Fruit fly (Drosophila melanogaster) whole organism, embryonic: Measurements from ENCODE around the gene Orp8.

Experiments
- Atf-2 ChIP-seq: fragments of 200-800 bp; sonication (Bioruptor generic); optimal IDR thresholded peaks from 2 replicates; lab custom pipeline; 2016; ENCODE audit warnings: missing biosample characterization, missing genetic modification characterization
- Awh ChIP-seq: fragments of 200-800 bp; sonication (Bioruptor generic); IDR thresholded peaks from 2 replicates; pipeline ENCODE4, ENCODE4 v1.3.6; 2022; ENCODE audit warnings: missing biosample characterization, missing genetic modification characterization
- CG11398 ChIP-seq: fragments of 200-800 bp; sonication (Bioruptor generic); optimal IDR thresholded peaks from 2 replicates; lab custom pipeline; 2016; ENCODE audit warnings: missing biosample characterization, missing genetic modification characterization
- CG13296 ChIP-seq: fragments of 200-800 bp; sonication (Bioruptor generic); optimal IDR thresholded peaks from 3 replicates; lab custom pipeline; 2018; ENCODE audit warnings: missing biosample characterization, mild to moderate bottlenecking, missing genetic modification characterization
- CG13894 ChIP-seq: fragments of 200-800 bp; sonication (Bioruptor generic); optimal IDR thresholded peaks from 3 replicates; lab custom pipeline; 2018; ENCODE audit warnings: missing biosample characterization, mild to moderate bottlenecking, missing genetic modification characterization, moderate library complexity
- CG1603 ChIP-seq: fragments of 200-800 bp; sonication (Bioruptor generic); optimal IDR thresholded peaks from 2 replicates; lab custom pipeline; 2019; ENCODE audit warnings: missing biosample characterization, mild to moderate bottlenecking, missing genetic modification characterization, moderate library complexity
- CG16863 ChIP-seq: fragments of 200-800 bp; sonication (Bioruptor generic); optimal IDR thresholded peaks from 3 replicates; lab custom pipeline; 2016; ENCODE audit warnings: missing biosample characterization, missing genetic modification characterization
- CG17802 ChIP-seq: fragments of 200-800 bp; sonication (Bioruptor generic); optimal IDR thresholded peaks from 2 replicates; lab custom pipeline; 2018; ENCODE audit warnings: missing biosample characterization, mild to moderate bottlenecking, missing genetic modification characterization, moderate library complexity
- CG1792 ChIP-seq: fragments of 200-800 bp; sonication (Bioruptor generic); optimal IDR thresholded peaks from 2 replicates; lab custom pipeline; 2016; ENCODE audit warnings: missing biosample characterization, missing genetic modification characterization
- CG18011 ChIP-seq: fragments of 200-800 bp; sonication (Bioruptor generic); optimal IDR thresholded peaks from 2 replicates; lab custom pipeline; 2017; ENCODE audit warnings: missing biosample characterization, missing genetic modification characterization, mild to moderate bottlenecking, moderate library complexity, missing genotype
- CG2120 ChIP-seq: fragments of 200-800 bp; sonication (Bioruptor generic); optimal IDR thresholded peaks from 3 replicates; lab custom pipeline; 2016; ENCODE audit warnings: missing biosample characterization, missing genetic modification characterization
- CG33213 ChIP-seq: fragments of 200-800 bp; sonication (Bioruptor generic); optimal IDR thresholded peaks from 3 replicates; lab custom pipeline; 2016; ENCODE audit warnings: missing biosample characterization, missing genetic modification characterization
- CG4328 ChIP-seq: fragments of 200-800 bp; sonication (Bioruptor generic); optimal IDR thresholded peaks from 3 replicates; lab custom pipeline; 2017; ENCODE audit warnings: missing biosample characterization, missing genetic modification reagents, missing genetic modification characterization
- CG5180 ChIP-seq: fragments of 200-800 bp; sonication (Bioruptor generic); optimal IDR thresholded peaks from 3 replicates; lab custom pipeline; 2017; ENCODE audit warnings: missing biosample characterization, missing genetic modification characterization, mild to moderate bottlenecking, moderate library complexity, missing genetic modification reagents
- CG5953 ChIP-seq: fragments of 200-800 bp; sonication (Bioruptor generic); IDR thresholded peaks from 2 replicates; pipeline ENCODE4 v1.3.6; 2022; ENCODE audit warnings: missing biosample characterization, missing genetic modification characterization
- CG6791 ChIP-seq: fragments of 200-800 bp; sonication (Bioruptor generic); IDR thresholded peaks from 3 replicates; pipeline ENCODE4 v1.3.6; 2022; ENCODE audit warnings: missing biosample characterization, missing genetic modification characterization; ENCODE audit not compliant: partially characterized antibody
- CG6854 ChIP-seq: fragments of 200-800 bp; sonication (Bioruptor generic); optimal IDR thresholded peaks from 3 replicates; lab custom pipeline; 2017; ENCODE audit warnings: missing biosample characterization, mild to moderate bottlenecking, missing genetic modification characterization
- CG7372 ChIP-seq: fragments of 200-800 bp; sonication (Bioruptor generic); IDR thresholded peaks from 2 replicates; pipeline ENCODE4 v1.3.6; 2022; ENCODE audit warnings: missing biosample characterization, missing genetic modification characterization
- CG7963 ChIP-seq: fragments of 200-800 bp; sonication (Bioruptor generic); IDR thresholded peaks from 3 replicates; pipeline ENCODE4 v1.3.6; 2022; ENCODE audit warnings: missing biosample characterization, missing genetic modification characterization; ENCODE audit not compliant: partially characterized antibody
- CG8089 ChIP-seq: fragments of 200-800 bp; sonication (Bioruptor generic); optimal IDR thresholded peaks from 3 replicates; lab custom pipeline; 2016; ENCODE audit warnings: missing biosample characterization, missing genetic modification characterization
- CG8359 ChIP-seq: fragments of 200-800 bp; sonication (Bioruptor generic); optimal IDR thresholded peaks from 2 replicates; lab custom pipeline; 2017; ENCODE audit warnings: missing biosample characterization, mild to moderate bottlenecking, missing genetic modification characterization, borderline replicate concordance
- CG9817 ChIP-seq: fragments of 200-800 bp; sonication (Bioruptor generic); optimal IDR thresholded peaks from 2 replicates; lab custom pipeline; 2018; ENCODE audit warnings: missing biosample characterization, mild to moderate bottlenecking, missing genetic modification characterization, moderate library complexity
- Chrac-16 ChIP-seq: fragments of 200-800 bp; sonication (Bioruptor generic); optimal IDR thresholded peaks from 3 replicates; lab custom pipeline; 2016; ENCODE audit warnings: missing biosample characterization, missing genetic modification characterization
- D19A ChIP-seq: fragments of 200-800 bp; optimal IDR thresholded peaks from 3 replicates; lab custom pipeline; 2019; ENCODE audit warnings: missing biosample characterization, mild to moderate bottlenecking, missing genetic modification characterization, moderate library complexity
- Doc2 ChIP-seq: fragments of 200-800 bp; sonication (Bioruptor generic); IDR thresholded peaks from 2 replicates; pipeline ENCODE4 v1.3.6; 2022; ENCODE audit warnings: missing biosample characterization, missing genetic modification characterization
- Hr78 ChIP-seq, 2 experiments: fragments of 200-800 bp in 1 of 2; fragments of >200 bp in 1 of 2; sonication (Bioruptor generic) in 1 of 2; optimal IDR thresholded peaks; 2 replicates each; lab custom pipeline; 2017 to 2019; ENCODE audit warnings: missing biosample characterization in 2 of 2, missing genetic modification characterization in 2 of 2, mild to moderate bottlenecking in 1 of 2, moderate library complexity in 1 of 2
- Jarid2 ChIP-seq: fragments of 200-800 bp; sonication (Bioruptor generic); optimal IDR thresholded peaks from 3 replicates; lab custom pipeline; 2017; ENCODE audit warnings: mild to moderate bottlenecking, missing biosample characterization, missing genetic modification reagents, missing genetic modification characterization
- Kr ChIP-seq: fragments of 200-800 bp; sonication (Bioruptor generic); optimal IDR thresholded peaks from 2 replicates; lab custom pipeline; 2017; ENCODE audit warnings: missing biosample characterization, mild to moderate bottlenecking, missing genetic modification characterization
- NFAT ChIP-seq: fragments of 200-800 bp; sonication (Bioruptor generic); IDR thresholded peaks from 2 replicates; pipeline ENCODE4 v1.3.6; 2022; ENCODE audit warnings: missing biosample characterization, missing genetic modification characterization
- NK7.1 ChIP-seq: fragments of 200-800 bp; sonication (Bioruptor generic); optimal IDR thresholded peaks from 3 replicates; lab custom pipeline; 2016; ENCODE audit warnings: missing biosample characterization, missing genetic modification characterization
- Ravus ChIP-seq: fragments of 200-800 bp; sonication (Bioruptor generic); IDR thresholded peaks from 2 replicates; pipeline ENCODE4 v1.3.6; 2022; ENCODE audit warnings: missing biosample characterization, missing genetic modification characterization
- Side ChIP-seq: fragments of 200-800 bp; sonication (Bioruptor generic); optimal IDR thresholded peaks from 2 replicates; lab custom pipeline; 2016; ENCODE audit warnings: missing biosample characterization, missing genetic modification characterization
- ara ChIP-seq: fragments of 200-800 bp; sonication (Bioruptor generic); IDR thresholded peaks from 2 replicates; pipeline ENCODE4 v1.3.6; 2022; ENCODE audit warnings: missing biosample characterization, missing genetic modification characterization
- cwo ChIP-seq: fragments of 200-800 bp; sonication (Bioruptor generic); optimal IDR thresholded peaks from 3 replicates; lab custom pipeline; 2017; ENCODE audit warnings: missing biosample characterization, missing genetic modification characterization, mild to moderate bottlenecking, moderate library complexity, missing genetic modification reagents
- emc ChIP-seq: fragments of 200-800 bp; sonication (Bioruptor generic); optimal IDR thresholded peaks from 2 replicates; lab custom pipeline; 2016; ENCODE audit warnings: missing biosample characterization, missing genetic modification characterization
- fd102C ChIP-seq: fragments of 200-800 bp; sonication (Bioruptor generic); optimal IDR thresholded peaks from 2 replicates; lab custom pipeline; 2018; ENCODE audit warnings: missing biosample characterization, mild to moderate bottlenecking, missing genetic modification characterization, moderate library complexity
- gro ChIP-seq: fragments of 200-800 bp; sonication (Bioruptor generic); optimal IDR thresholded peaks from 2 replicates; lab custom pipeline; 2016; ENCODE audit warnings: missing biosample characterization, missing genetic modification characterization
- insv ChIP-seq, 2 experiments: fragments of 200-800 bp; sonication (Bioruptor generic); optimal IDR thresholded peaks; 3 replicates each; lab custom pipeline; 2016 to 2018; ENCODE audit warnings: missing biosample characterization in 2 of 2, missing genetic modification characterization in 2 of 2
- jumu ChIP-seq: fragments of 200-800 bp; sonication (Bioruptor generic); optimal IDR thresholded peaks from 3 replicates; lab custom pipeline; 2016; ENCODE audit warnings: missing biosample characterization, missing genetic modification characterization
- knrl ChIP-seq: fragments of 200-800 bp; sonication (Bioruptor generic); IDR thresholded peaks from 3 replicates; pipeline ENCODE4 v1.3.6; 2022; ENCODE audit warnings: missing biosample characterization, missing genetic modification characterization; ENCODE audit not compliant: partially characterized antibody
- lilli ChIP-seq: fragments of 200-800 bp; sonication (Bioruptor generic); optimal IDR thresholded peaks from 3 replicates; lab custom pipeline; 2016; ENCODE audit warnings: missing biosample characterization, missing genetic modification characterization
- maf-S ChIP-seq: fragments of 200-800 bp; sonication (Bioruptor generic); optimal IDR thresholded peaks from 2 replicates; lab custom pipeline; 2016; ENCODE audit warnings: missing biosample characterization, missing genetic modification characterization
- pan ChIP-seq, 4 experiments: fragments of >200 bp in 3 of 4; fragments of 200-800 bp in 1 of 4; sonication (Bioruptor generic) in 1 of 4; optimal IDR thresholded peaks in 3 of 4; IDR thresholded peaks in 1 of 4; 2 replicates each; pipeline versions ENCODE4 v1.3.6 to Lab custom; 2017 to 2022; ENCODE audit warnings: missing biosample characterization in 2 of 4, missing genetic modification characterization in 2 of 4, mixed read lengths in 1 of 4
- sc ChIP-seq, 3 experiments: fragments of >200 bp in 2 of 3; fragments of 200-800 bp in 1 of 3; sonication (Bioruptor generic) in 1 of 3; optimal IDR thresholded peaks; 2 replicates in 2 of 3; 3 replicates in 1 of 3; lab custom pipeline; 2017; ENCODE audit warnings: mild to moderate bottlenecking in 1 of 3, missing biosample characterization in 1 of 3, missing genetic modification characterization in 1 of 3, missing genetic modification reagents in 1 of 3
- slp2 ChIP-seq: fragments of 200-800 bp; sonication (Bioruptor generic); optimal IDR thresholded peaks from 2 replicates; lab custom pipeline; 2016; ENCODE audit warnings: missing biosample characterization, missing genetic modification characterization
- so ChIP-seq: fragments of 200-800 bp; sonication (Bioruptor generic); IDR thresholded peaks from 3 replicates; pipeline ENCODE4 v1.3.6; 2022; ENCODE audit warnings: missing biosample characterization, missing genetic modification characterization
- stwl ChIP-seq: fragments of 200-800 bp; sonication (Bioruptor generic); optimal IDR thresholded peaks from 3 replicates; lab custom pipeline; 2018; ENCODE audit warnings: missing biosample characterization, mild to moderate bottlenecking, missing genetic modification characterization, moderate library complexity

Orp8 gene

dm6 chr3R:20261225-20261968 is 47.7 kb upstream of the Orp8 start (continued):
- TF ChIP-seq CG5953 (GFP tag; lab: Robert Waterston, UW) (peak; percentile 53; the same call in 1 of the 2 replicates), lilli (peak; percentile 86), emc (GFP tag; lab: Kevin White, UChicago) (peak; percentile 54), NK7.1 (GFP tag; lab: Kevin White, UChicago) (peak; percentile 65), CG11398 (GFP tag; lab: Kevin White, UChicago) (peak; percentile 46), stwl (tag; lab: Kevin White, UChicago) (peak; percentile 10), cwo (GFP tag; lab: Kevin White, UChicago) (peak; percentile 94), CG8089 (no peak), CG4328 (GFP tag; lab: Kevin White, UChicago) (peak; percentile 65), maf-S (GFP tag; lab: Kevin White, UChicago) (peak; percentile 15), Awh (peak; percentile 78), CG1792 (GFP tag; lab: Kevin White, UChicago) (peak; percentile 58), Chrac-16 (GFP tag; lab: Kevin White, UChicago) (peak; percentile 76), Jarid2 (peak; percentile 54), CG1603 (peak; percentile 91), gro (GFP tag; lab: Kevin White, UChicago) (peak; percentile 67), CG6854 (peak; percentile 81), CG33213 (GFP tag; lab: Kevin White, UChicago) (no peak), fd102C (no peak), ara (GFP tag; lab: Robert Waterston, UW) (peak; percentile 75), D19A (tag; lab: Kevin White, UChicago) (peak; percentile 83), slp2 (GFP tag; lab: Kevin White, UChicago) (peak; percentile 36), Doc2 (GFP tag; lab: Robert Waterston, UW) (peak; percentile 49; the same call in 1 of the 2 replicates), so (GFP tag; lab: Robert Waterston, UW) (peak; percentile 85), CG6791 (no peak), pan (optimal IDR thresholded peaks at IDR 0.05; lab: Kevin White, UChicago) (no peak), pan (GFP tag; optimal IDR thresholded peaks at IDR 0.05 in 1 of 2, IDR thresholded peaks at IDR 0.05 in 1 of 2) (peak in 1 of 2 experiments; percentile 88), CG16863 (GFP tag; lab: Kevin White, UChicago) (peak; percentile 54), jumu (peak; percentile 59), CG5180 (peak; percentile 67), sc (optimal IDR thresholded peaks at IDR 0.05; lab: Kevin White, UChicago) (no peak), sc (GFP tag; optimal IDR thresholded peaks at IDR 0.05; lab: Kevin White, UChicago) (peak; percentile 48), CG7372 (peak; percentile 84), Atf-2 (GFP tag; lab: Kevin White, UChicago) (peak; percentile 19), CG13894 (tag; lab: Kevin White, UChicago) (peak; percentile 87), CG2120 (GFP tag; lab: Kevin White, UChicago) (peak; percentile 96), CG7963 (no peak), CG8359 (GFP tag; lab: Kevin White, UChicago) (peak; percentile 53), Kr (GFP tag; lab: Kevin White, UChicago) (no peak), CG18011 (GFP tag; lab: Kevin White, UChicago) (peak; percentile 55), CG9817 (tag; lab: Kevin White, UChicago) (peak; percentile 90), Ravus (GFP tag; lab: Robert Waterston, UW) (peak; percentile 47; the same call in 1 of the 2 replicates), Hr78 (GFP tag; optimal IDR thresholded peaks at IDR 0.05; lab: Kevin White, UChicago) (peak in 1 of 2 experiments; percentile 57), NFAT (GFP tag; lab: Robert Waterston, UW) (peak; percentile 81), CG17802 (tag; lab: Kevin White, UChicago) (peak; percentile 44), knrl (no peak), insv (GFP tag; optimal IDR thresholded peaks at IDR 0.05; lab: Kevin White, UChicago) (peak in 1 of 2 experiments; percentile 21), Side (GFP tag; lab: Kevin White, UChicago) (peak; percentile 38), CG13296 (GFP tag; lab: Kevin White, UChicago) (peak; percentile 90)
